Fruit fly (Drosophila melanogaster) whole organism, wandering third instar larva: ENCODE measurements around the gene eca.
"Not testable (repeated sequence)": the region's sequence is repeated elsewhere in the genome, so short reads cannot be mapped to it uniquely, and the experiment has no call there.

Experiments
- Abd-B ChIP-seq: fragments of >200 bp; optimal IDR thresholded peaks from 2 replicates; lab custom pipeline; 2017; ENCODE audit warnings: missing biosample characterization, missing genetic modification characterization
- CG32264 ChIP-seq: fragments of 200-800 bp; sonication (Bioruptor generic); optimal IDR thresholded peaks from 2 replicates; lab custom pipeline; 2016; ENCODE audit warnings: missing biosample characterization, missing genetic modification characterization
- CG9705 ChIP-seq: fragments of 200-800 bp; sonication (Bioruptor generic); optimal IDR thresholded peaks from 2 replicates; lab custom pipeline; 2018; ENCODE audit warnings: missing biosample characterization, mild to moderate bottlenecking, missing genetic modification characterization
- CrebA ChIP-seq: fragments of 200-800 bp; sonication (Bioruptor generic); optimal IDR thresholded peaks from 2 replicates; lab custom pipeline; 2016; ENCODE audit warnings: missing biosample characterization, mild to moderate bottlenecking, missing genetic modification characterization, borderline replicate concordance
- Dfd ChIP-seq: fragments of >200 bp; optimal IDR thresholded peaks from 2 replicates; lab custom pipeline; 2017; ENCODE audit warnings: missing biosample characterization, missing genetic modification characterization
- Dif ChIP-seq: fragments of 200-275, 200-300 bp; sonication (Bioruptor generic); optimal IDR thresholded peaks from 2 replicates; lab custom pipeline; 2018; ENCODE audit warnings: missing biosample characterization, missing genetic modification characterization; ENCODE audit not compliant: partially characterized antibody
- GATAd ChIP-seq: sonication (Bioruptor generic); optimal IDR thresholded peaks from 2 replicates; lab custom pipeline; 2016; ENCODE audit warnings: missing biosample characterization, missing genetic modification characterization
- HLH106 ChIP-seq: fragments of 200-800 bp; optimal IDR thresholded peaks from 3 replicates; lab custom pipeline; 2019; ENCODE audit warnings: missing biosample characterization, mild to moderate bottlenecking, missing genetic modification characterization, moderate library complexity
- Hnf4 ChIP-seq: fragments of 200-800 bp; sonication (Bioruptor generic); optimal IDR thresholded peaks from 2 replicates; lab custom pipeline; 2016; ENCODE audit warnings: missing biosample characterization, mild to moderate bottlenecking, missing genetic modification characterization
- Hr78 ChIP-seq: fragments of >200 bp; optimal IDR thresholded peaks from 2 replicates; lab custom pipeline; 2017; ENCODE audit warnings: missing biosample characterization, missing genetic modification characterization
- Hr83 ChIP-seq: fragments of 200-300 bp; sonication (Bioruptor generic); optimal IDR thresholded peaks from 2 replicates; lab custom pipeline; 2016; ENCODE audit warnings: missing biosample characterization, mild to moderate bottlenecking, missing genetic modification characterization, moderate library complexity; ENCODE audit not compliant: poor library complexity, severe bottlenecking
- Jra ChIP-seq: sonication (Bioruptor generic); optimal IDR thresholded peaks from 2 replicates; lab custom pipeline; 2016; ENCODE audit warnings: missing biosample characterization, missing genetic modification characterization
- Mio ChIP-seq: sonication (Bioruptor generic); optimal IDR thresholded peaks from 2 replicates; lab custom pipeline; 2016; ENCODE audit warnings: missing biosample characterization, missing genetic modification characterization
- Myc ChIP-seq: fragments of >200 bp; optimal IDR thresholded peaks from 2 replicates; lab custom pipeline; 2017
- N ChIP-seq: fragments of >200 bp; optimal IDR thresholded peaks from 2 replicates; lab custom pipeline; 2018; ENCODE audit warnings: missing biosample characterization, missing external identifiers, missing genetic modification characterization
- OdsH ChIP-seq: fragments of 200-800 bp; sonication (Bioruptor generic); optimal IDR thresholded peaks from 2 replicates; lab custom pipeline; 2016; ENCODE audit warnings: missing biosample characterization, mild to moderate bottlenecking, missing genetic modification characterization
- Rel ChIP-seq, 2 experiments: fragments of 200-800 bp; sonication (Bioruptor generic) in 1 of 2; optimal IDR thresholded peaks; 2 replicates in 1 of 2; 3 replicates in 1 of 2; lab custom pipeline; 2016 to 2019; ENCODE audit warnings: mild to moderate bottlenecking in 2 of 2, missing biosample characterization in 2 of 2, missing genetic modification characterization in 2 of 2, moderate library complexity in 1 of 2
- Sp1 ChIP-seq: fragments of 200-800 bp; sonication (Bioruptor generic); optimal IDR thresholded peaks from 3 replicates; lab custom pipeline; 2019; ENCODE audit warnings: missing biosample characterization, mild to moderate bottlenecking, missing genetic modification characterization, moderate library complexity
- Vsx2 ChIP-seq: fragments of 200-300, 225-300 bp; sonication (Bioruptor generic); optimal IDR thresholded peaks from 2 replicates; lab custom pipeline; 2018; ENCODE audit warnings: missing biosample characterization, missing genetic modification characterization; ENCODE audit not compliant: partially characterized antibody
- br ChIP-seq: fragments of 200-800 bp; sonication (Bioruptor generic); optimal IDR thresholded peaks from 2 replicates; lab custom pipeline; 2016; ENCODE audit warnings: missing biosample characterization, missing genetic modification characterization
- dmrt93B ChIP-seq: fragments of 200-800 bp; sonication (Bioruptor generic); optimal IDR thresholded peaks from 2 replicates; lab custom pipeline; 2018; ENCODE audit warnings: missing biosample characterization, mild to moderate bottlenecking, missing genetic modification characterization
- dsf ChIP-seq: sonication (Bioruptor generic); optimal IDR thresholded peaks from 2 replicates; lab custom pipeline; 2016; ENCODE audit warnings: missing biosample characterization, missing genetic modification characterization, borderline replicate concordance
- foxo ChIP-seq, 2 experiments: fragments of 200-800 bp; sonication (Bioruptor generic); optimal IDR thresholded peaks; 2 replicates in 1 of 2; 3 replicates in 1 of 2; lab custom pipeline; 2016 to 2017; ENCODE audit warnings: missing biosample characterization in 2 of 2, missing genetic modification characterization in 2 of 2
- fru ChIP-seq: fragments of 200-800 bp; sonication (Bioruptor generic); optimal IDR thresholded peaks from 3 replicates; lab custom pipeline; 2016; ENCODE audit warnings: missing biosample characterization, mild to moderate bottlenecking, missing genetic modification characterization
- jim ChIP-seq: fragments of 175-275, 200-325 bp; sonication (Bioruptor generic); optimal IDR thresholded peaks from 2 replicates; lab custom pipeline; 2016; ENCODE audit warnings: missing biosample characterization, mild to moderate bottlenecking, missing genetic modification characterization
- lola ChIP-seq: fragments of >200 bp; optimal IDR thresholded peaks from 2 replicates; lab custom pipeline; 2017; ENCODE audit warnings: missing biosample characterization, missing genetic modification characterization
- psq ChIP-seq: fragments of 200-800 bp; sonication (Bioruptor generic); optimal IDR thresholded peaks from 3 replicates; lab custom pipeline; 2017; ENCODE audit warnings: missing biosample characterization, mild to moderate bottlenecking, missing genetic modification characterization, moderate library complexity
- sage ChIP-seq: fragments of 200-800 bp; sonication (Bioruptor generic); optimal IDR thresholded peaks from 2 replicates; lab custom pipeline; 2016; ENCODE audit warnings: missing biosample characterization, mild to moderate bottlenecking, missing genetic modification characterization
- sv ChIP-seq: fragments of 200-800 bp; sonication (Bioruptor generic); optimal IDR thresholded peaks from 3 replicates; lab custom pipeline; 2016; ENCODE audit warnings: missing biosample characterization, missing genetic modification characterization
- usp ChIP-seq: fragments of >200 bp; optimal IDR thresholded peaks from 2 replicates; lab custom pipeline; 2017; ENCODE audit warnings: missing biosample characterization, missing genetic modification characterization
- woc ChIP-seq: sonication (Bioruptor generic); optimal IDR thresholded peaks from 2 replicates; lab custom pipeline; 2016; ENCODE audit warnings: missing biosample characterization, mild to moderate bottlenecking, missing genetic modification characterization

eca gene

dm6 chr3R:9685376-9685775 lies at the start of gene eca, which contains the start of gene CG18542:
Gene eca, minus strand, starts transcription at chr3R:9685476.
Gene CG18542, plus strand, starts transcription at chr3R:9685760.
- TF ChIP-seq Mio (GFP tag; lab: Kevin White, UChicago); lola (GFP tag; lab: Kevin White, UChicago); GATAd: not testable (repeated sequence)
- TF ChIP-seq, all 38 proteins: peak for 0; not testable (repeated sequence) for 38

DNA sequence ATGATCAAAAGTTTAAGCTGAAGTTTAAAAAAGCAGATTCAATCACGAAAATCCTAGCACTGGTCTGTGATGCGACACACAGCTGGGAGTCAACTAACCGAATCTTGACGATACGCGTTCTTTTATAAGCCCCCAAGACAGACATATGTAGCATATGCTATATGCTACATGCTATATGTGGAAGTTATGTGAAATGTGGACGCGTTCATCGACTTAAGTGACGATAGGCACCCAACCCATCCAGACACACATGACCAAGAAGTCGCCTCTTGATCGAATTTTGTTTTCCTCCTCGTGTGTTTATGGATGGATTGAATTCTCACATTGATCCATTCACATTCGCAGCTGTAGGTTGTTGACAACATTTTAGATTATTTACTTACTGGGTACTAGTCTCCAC lies 47.9 kb upstream of the eca start, which contains the start of gene alphaTub85E:
alphaTub85E (minus strand) TSS at position 101 of the 400 bp plus-strand sequence.
- TF ChIP-seq CG32264 (no peak), CrebA (GFP tag; lab: Kevin White, UChicago) (no peak), jim (no peak), Hr83 (no peak), HLH106 (tag; lab: Kevin White, UChicago) (no peak), Abd-B (GFP tag; lab: Kevin White, UChicago) (no peak), sv (GFP tag; lab: Kevin White, UChicago) (no peak), Dfd (GFP tag; lab: Kevin White, UChicago) (no peak), fru (GFP tag; lab: Kevin White, UChicago) (no peak), lola (GFP tag; lab: Kevin White, UChicago) (no peak)

dm6 chr3R:9730784-9731183 lies 45.5 kb upstream of the eca start, which contains the start of gene FoxP:
Gene FoxP, minus strand, starts transcription at chr3R:9730872.
- peak; percentile 94 for TF ChIP-seq Vsx2 (GFP tag; lab: Kevin White, UChicago)
- TF ChIP-seq Dif (GFP tag; lab: Kevin White, UChicago) = peak; percentile 59
- TF ChIP-seq foxo (GFP tag; optimal IDR thresholded peaks at IDR 0.05; lab: Kevin White, UChicago) = no peak

dm6 chr3R:9725121-9725956 lies 40.1 kb upstream of the eca start, which contains the start of gene hyd:
Gene hyd, minus strand, starts transcription at chr3R:9725615.
- TF ChIP-seq GATAd = no peak
- TF ChIP-seq CrebA (GFP tag; lab: Kevin White, UChicago) = no peak
- TF ChIP-seq N (GFP tag; lab: Kevin White, UChicago) = peak; percentile 78
- TF ChIP-seq foxo (GFP tag; optimal IDR thresholded peaks at IDR 0.05; lab: Kevin White, UChicago) = no peak

DNA sequence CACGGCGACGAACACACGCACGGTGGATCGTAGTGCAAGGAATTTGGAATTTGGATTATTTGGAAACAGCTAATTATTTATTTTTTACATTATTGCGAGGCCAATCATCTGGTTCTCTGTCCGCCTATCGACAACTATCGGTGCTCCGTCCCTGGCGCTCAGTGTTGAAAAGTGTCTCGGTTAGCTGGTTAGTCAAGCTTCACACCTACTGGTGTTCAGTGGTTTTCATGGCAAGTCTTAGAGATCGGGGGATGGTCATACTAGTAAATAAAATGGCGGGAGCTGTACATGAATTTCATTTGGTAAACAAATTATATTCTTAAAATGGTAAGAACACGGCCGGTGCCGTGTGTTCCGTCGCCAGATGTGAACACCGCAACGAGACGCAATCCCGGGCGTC lies 25.6 kb upstream of the eca start, which contains the start of the genes trbd and dmt:
trbd (minus strand) TSS at position 152 of the 400 bp plus-strand sequence.
dmt (plus strand) TSS at position 257 of the 400 bp plus-strand sequence.
- peak; percentile 100 for TF ChIP-seq Vsx2 (GFP tag; lab: Kevin White, UChicago)
- no peak for TF ChIP-seq dsf (GFP tag; lab: Kevin White, UChicago)
- no peak for TF ChIP-seq psq (GFP tag; lab: Kevin White, UChicago)
- TF ChIP-seq CG9705 (GFP tag; lab: Kevin White, UChicago) = peak; percentile 33
- TF ChIP-seq Hr83 = peak; percentile 71
- no peak for TF ChIP-seq foxo (GFP tag; optimal IDR thresholded peaks at IDR 0.05; lab: Kevin White, UChicago)
- TF ChIP-seq OdsH (GFP tag; lab: Kevin White, UChicago) = peak; percentile 50
- no peak for TF ChIP-seq Rel (GFP tag; optimal IDR thresholded peaks at IDR 0.05; lab: Kevin White, UChicago)
- TF ChIP-seq Rel (tag; optimal IDR thresholded peaks at IDR 0.05; lab: Kevin White, UChicago) = peak; percentile 93
- no peak for TF ChIP-seq Abd-B (GFP tag; lab: Kevin White, UChicago)
- TF ChIP-seq sv (GFP tag; lab: Kevin White, UChicago) = peak; percentile 37

dm6 chr3R:9710228-9710627 lies 25.0 kb upstream of the eca start:
- TF ChIP-seq br (GFP tag; lab: Kevin White, UChicago) = no peak
- no peak for TF ChIP-seq fru (GFP tag; lab: Kevin White, UChicago)
- no peak for TF ChIP-seq N (GFP tag; lab: Kevin White, UChicago)
- no peak for TF ChIP-seq Jra (GFP tag; lab: Kevin White, UChicago)
- TF ChIP-seq psq (GFP tag; lab: Kevin White, UChicago) = no peak
- TF ChIP-seq jim = no peak
- no peak for TF ChIP-seq Rel (GFP tag; optimal IDR thresholded peaks at IDR 0.05; lab: Kevin White, UChicago)
- TF ChIP-seq Rel (tag; optimal IDR thresholded peaks at IDR 0.05; lab: Kevin White, UChicago) = no peak
- TF ChIP-seq Hr78 (GFP tag; lab: Kevin White, UChicago) = no peak
- TF ChIP-seq Myc (lab: Kevin White, UChicago) = no peak
- no peak for TF ChIP-seq Vsx2 (GFP tag; lab: Kevin White, UChicago)
- TF ChIP-seq woc (GFP tag; lab: Kevin White, UChicago) = no peak
- no peak for TF ChIP-seq CG9705 (GFP tag; lab: Kevin White, UChicago)
- TF ChIP-seq foxo (GFP tag; optimal IDR thresholded peaks at IDR 0.05; lab: Kevin White, UChicago) = no peak
- TF ChIP-seq GATAd = no peak
- no peak for TF ChIP-seq sage (GFP tag; lab: Kevin White, UChicago)
- TF ChIP-seq Hnf4 = no peak
- no peak for TF ChIP-seq dmrt93B (GFP tag; lab: Kevin White, UChicago)
- TF ChIP-seq Sp1 (GFP tag; lab: Kevin White, UChicago) = no peak
- TF ChIP-seq usp (GFP tag; lab: Kevin White, UChicago) = no peak
- TF ChIP-seq, all 38 proteins: peak for 0
